Worm (Caenorhabditis elegans) whole organism, L2 larva: ENCODE results near the gene F18A12.7.

Source experiments
- C34F6.9 ChIP-seq: fragments of 150-350 bp; optimal IDR thresholded peaks from 2 replicates; lab custom pipeline; 2014; ENCODE audit warnings: missing biosample characterization, missing genetic modification characterization
- F13H6.1 ChIP-seq: sonication (generic microtip); optimal IDR thresholded peaks from 2 replicates; lab custom pipeline; 2016; ENCODE audit warnings: missing genetic modification characterization, missing compliant biosample characterization
- R02D3.7 ChIP-seq: fragments of 150-350 bp; optimal IDR thresholded peaks from 2 replicates; lab custom pipeline; 2014; ENCODE audit warnings: missing biosample characterization, missing genetic modification characterization
- ZK546.5 ChIP-seq: sonication (generic microtip); optimal IDR thresholded peaks from 2 replicates; lab custom pipeline; 2017; ENCODE audit warnings: missing biosample characterization, missing genetic modification characterization
- alr-1 ChIP-seq: fragments of 150-350 bp; optimal IDR thresholded peaks from 2 replicates; lab custom pipeline; 2014; ENCODE audit warnings: missing biosample characterization, missing genetic modification characterization
- aly-2 ChIP-seq: fragments of 150-350 bp; optimal IDR thresholded peaks from 2 replicates; lab custom pipeline; 2014; ENCODE audit warnings: missing biosample characterization, missing genetic modification characterization
- ama-1 ChIP-seq: fragments of 150-350 bp; optimal IDR thresholded peaks from 2 replicates; lab custom pipeline; 2018; ENCODE audit warnings: inconsistent platforms
- crh-2 ChIP-seq: sonication (generic microtip); optimal IDR thresholded peaks from 2 replicates; lab custom pipeline; 2017; ENCODE audit warnings: missing biosample characterization, missing genetic modification characterization
- elt-1 ChIP-seq: fragments of 150-350 bp; optimal IDR thresholded peaks from 2 replicates; lab custom pipeline; 2014; ENCODE audit warnings: missing biosample characterization, missing genetic modification characterization
- elt-3 ChIP-seq: sonication (generic microtip); optimal IDR thresholded peaks from 2 replicates; lab custom pipeline; 2017; ENCODE audit warnings: missing biosample characterization, missing genetic modification characterization
- fos-1 ChIP-seq: fragments of 150-350 bp; optimal IDR thresholded peaks from 2 replicates; lab custom pipeline; 2014; ENCODE audit warnings: missing biosample characterization, missing genetic modification characterization
- lin-11 ChIP-seq: fragments of 150-350 bp; sonication (generic microtip); optimal IDR thresholded peaks from 2 replicates; lab custom pipeline; 2014; ENCODE audit warnings: missing biosample characterization, missing genetic modification characterization, inconsistent platforms, mixed read lengths
- lsy-2 ChIP-seq, 2 experiments: fragments of 150-350 bp in 1 of 2; sonication (generic microtip) in 1 of 2; optimal IDR thresholded peaks; 2 replicates each; lab custom pipeline; 2014 to 2017; ENCODE audit warnings: missing biosample characterization in 2 of 2, missing genetic modification characterization in 2 of 2
- mbf-1 ChIP-seq: sonication (generic microtip); optimal IDR thresholded peaks from 2 replicates; lab custom pipeline; 2017; ENCODE audit warnings: missing biosample characterization, missing genetic modification characterization
- mdl-1 ChIP-seq, 2 experiments: fragments of 150-350 bp in 1 of 2; sonication (generic microtip) in 1 of 2; optimal IDR thresholded peaks; 2 replicates each; lab custom pipeline; 2017; ENCODE audit warnings: missing biosample characterization in 2 of 2, missing genetic modification characterization in 2 of 2
- nhr-11 ChIP-seq: fragments of 150-350 bp; optimal IDR thresholded peaks from 2 replicates; lab custom pipeline; 2014; ENCODE audit warnings: missing biosample characterization, missing genetic modification characterization
- nhr-12 ChIP-seq: fragments of 150-350 bp; optimal IDR thresholded peaks from 2 replicates; lab custom pipeline; 2014; ENCODE audit warnings: missing biosample characterization, missing genetic modification characterization
- nhr-129 ChIP-seq: fragments of 150-350 bp; optimal IDR thresholded peaks from 2 replicates; lab custom pipeline; 2014; ENCODE audit warnings: missing biosample characterization, missing genetic modification characterization
- nhr-21 ChIP-seq: fragments of 150-350 bp; optimal IDR thresholded peaks from 2 replicates; lab custom pipeline; 2014; ENCODE audit warnings: missing biosample characterization, missing genetic modification characterization
- nhr-23 ChIP-seq: fragments of 150-350 bp; optimal IDR thresholded peaks from 2 replicates; lab custom pipeline; 2014; ENCODE audit warnings: missing biosample characterization, missing genetic modification reagents, missing genetic modification characterization
- nhr-237 ChIP-seq: fragments of 150-350 bp; optimal IDR thresholded peaks from 2 replicates; lab custom pipeline; 2014; ENCODE audit warnings: missing biosample characterization, missing genetic modification characterization
- nhr-25 ChIP-seq: fragments of 150-350 bp; sonication (generic microtip); optimal IDR thresholded peaks from 3 replicates; lab custom pipeline; 2014; ENCODE audit warnings: missing biosample characterization, missing genetic modification characterization
- nhr-6 ChIP-seq: fragments of 150-350 bp; optimal IDR thresholded peaks from 2 replicates; lab custom pipeline; 2014; ENCODE audit warnings: missing biosample characterization, missing genetic modification characterization
- nhr-77 ChIP-seq: fragments of 150-350 bp; optimal IDR thresholded peaks from 2 replicates; lab custom pipeline; 2014; ENCODE audit warnings: missing biosample characterization, missing genetic modification characterization
- peb-1 ChIP-seq: fragments of 150-350 bp; optimal IDR thresholded peaks from 2 replicates; lab custom pipeline; 2014; ENCODE audit warnings: missing biosample characterization, missing genetic modification characterization
- skn-1 ChIP-seq: sonication (generic microtip); optimal IDR thresholded peaks from 2 replicates; lab custom pipeline; 2017; ENCODE audit warnings: missing biosample characterization, missing genetic modification characterization
- sma-3 ChIP-seq: sonication (generic microtip); optimal IDR thresholded peaks from 2 replicates; lab custom pipeline; 2016; ENCODE audit warnings: missing genetic modification reagents, missing genetic modification characterization, missing compliant biosample characterization
- sma-9 ChIP-seq, 2 experiments: fragments of 150-350 bp in 1 of 2; sonication (generic microtip) in 1 of 2; optimal IDR thresholded peaks; 2 replicates each; lab custom pipeline; 2014 to 2016; ENCODE audit warnings: missing genetic modification characterization in 2 of 2, mild to moderate bottlenecking in 1 of 2, missing biosample characterization in 1 of 2, missing compliant biosample characterization in 1 of 2, missing genetic modification reagents in 1 of 2, moderate library complexity in 1 of 2
- snpc-4 ChIP-seq: fragments of 150-350 bp; optimal IDR thresholded peaks from 2 replicates; lab custom pipeline; 2014; ENCODE audit warnings: missing biosample characterization, missing genetic modification characterization
- unc-39 ChIP-seq: fragments of 150-350 bp; optimal IDR thresholded peaks from 2 replicates; lab custom pipeline; 2014; ENCODE audit warnings: missing biosample characterization, missing genetic modification characterization
- unc-55 ChIP-seq: fragments of 150-350 bp; sonication (generic microtip); optimal IDR thresholded peaks from 3 replicates; lab custom pipeline; 2014; ENCODE audit warnings: missing biosample characterization, missing genetic modification reagents, missing genetic modification characterization
- unc-62 ChIP-seq: fragments of 150-350 bp; optimal IDR thresholded peaks from 2 replicates; lab custom pipeline; 2014; ENCODE audit warnings: missing biosample characterization, missing genetic modification reagents, missing genetic modification characterization
- zag-1 ChIP-seq: fragments of 150-350 bp; optimal IDR thresholded peaks from 2 replicates; lab custom pipeline; 2014; ENCODE audit warnings: missing biosample characterization, missing genetic modification characterization
- ztf-1 ChIP-seq: fragments of 200-800 bp; sonication (Bioruptor generic); conservative IDR thresholded peaks from 2 replicates; pipeline ENCODE4 v1.3.6; 2022; ENCODE audit warnings: missing genetic modification characterization, missing compliant biosample characterization
- ztf-11 ChIP-seq: sonication (generic microtip); optimal IDR thresholded peaks from 2 replicates; lab custom pipeline; 2017; ENCODE audit warnings: missing biosample characterization, missing genetic modification characterization

The F18A12.7 gene

DNA sequence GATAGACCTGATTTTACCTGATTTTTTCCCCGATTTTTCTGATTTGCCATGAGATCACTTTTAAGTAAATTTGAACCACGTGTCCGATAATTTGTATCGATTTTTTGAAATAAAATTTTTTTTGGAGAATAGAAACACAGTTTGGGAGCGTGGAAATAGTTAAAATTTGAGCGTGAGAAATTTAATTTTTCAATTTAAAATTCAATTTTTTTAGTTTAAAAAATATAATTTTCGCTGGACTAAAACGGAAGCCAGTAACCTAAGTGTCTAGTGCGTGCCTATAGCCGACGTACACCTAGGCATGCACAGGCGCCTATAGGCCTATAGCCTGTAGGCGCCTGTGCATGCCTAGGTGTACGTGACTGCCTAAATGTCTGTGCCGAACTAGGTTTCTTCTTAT is 15.1 kb downstream of the F18A12.7 start, which contains the start of gene nep-9:
Gene nep-9, minus strand, starts transcription at position 101 of the 400 bp plus-strand sequence.
- TF ChIP-seq nhr-23 (no peak), lin-11 (tag; lab: Kevin White, UChicago) (no peak), F13H6.1 (tag; lab: Kevin White, UChicago) (no peak), nhr-129 (tag; lab: Kevin White, UChicago) (no peak), snpc-4 (tag; lab: Kevin White, UChicago) (no peak), skn-1 (no peak), mbf-1 (no peak), lsy-2 (tag; optimal IDR thresholded peaks at IDR 0.05; lab: Kevin White, UChicago) (no peak), ztf-11 (tag; lab: Kevin White, UChicago) (no peak), unc-55 (GFP tag; lab: Kevin White, UChicago) (no peak), unc-62 (no peak), elt-1 (tag; lab: Kevin White, UChicago) (no peak), elt-3 (tag; lab: Kevin White, UChicago) (no peak), nhr-237 (tag; lab: Kevin White, UChicago) (no peak), ztf-1 (GFP tag; lab: Robert Waterston, UW) (no peak), C34F6.9 (tag; lab: Kevin White, UChicago) (no peak), nhr-6 (no peak), fos-1 (tag; lab: Kevin White, UChicago) (no peak)

DNA sequence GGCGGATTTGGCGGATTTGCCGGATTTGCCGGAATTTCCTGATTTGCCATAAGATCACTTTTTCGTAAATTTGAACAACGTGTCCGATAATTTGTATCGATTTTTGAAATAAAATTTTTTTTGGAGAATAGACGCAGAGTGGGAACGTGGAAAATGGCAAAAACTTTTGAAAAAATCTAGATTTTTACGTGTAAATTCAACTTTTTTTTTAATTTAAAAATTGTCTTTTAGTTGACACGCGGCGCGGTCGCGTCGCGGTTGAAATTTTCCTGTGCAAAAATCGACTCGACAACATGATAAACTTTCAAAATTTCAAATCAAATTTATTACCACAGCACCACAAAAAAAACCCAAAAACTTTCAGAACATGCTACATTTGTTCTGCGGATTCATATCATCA is 18.8 kb downstream of the F18A12.7 start, which contains the start of gene nep-20:
Gene nep-20, minus strand, starts transcription at position 101 of the 400 bp plus-strand sequence.
- TF ChIP-seq mdl-1 (tag; optimal IDR thresholded peaks at IDR 0.05; lab: Kevin White, UChicago) (no peak), crh-2 (no peak), ztf-11 (tag; lab: Kevin White, UChicago) (no peak), nhr-23 (no peak), nhr-12 (tag; lab: Kevin White, UChicago) (no peak), nhr-6 (no peak), mbf-1 (no peak), unc-62 (no peak), unc-39 (tag; lab: Kevin White, UChicago) (no peak), nhr-129 (tag; lab: Kevin White, UChicago) (no peak), aly-2 (tag; lab: Kevin White, UChicago) (no peak)
- TF ChIP-seq, all 48 proteins: peak for 0

DNA sequence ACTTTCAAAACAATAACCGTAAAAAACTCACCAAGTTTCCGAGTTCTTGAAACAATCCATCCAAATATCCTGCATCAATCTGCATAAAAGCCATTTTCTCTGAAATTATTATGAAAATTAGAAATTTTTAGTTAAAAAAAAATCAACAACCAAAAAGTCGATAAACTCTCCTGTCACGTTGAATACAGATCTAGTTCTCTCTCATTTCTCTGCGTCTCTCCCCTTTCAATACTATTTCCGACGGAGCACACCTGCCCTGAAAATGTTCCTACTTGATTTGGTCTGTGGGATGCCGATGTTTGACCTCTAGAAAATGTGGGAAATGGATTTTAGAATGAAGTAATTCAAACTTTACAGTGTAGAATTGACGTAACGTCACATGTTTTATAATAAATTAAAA is 26.8 kb downstream of the F18A12.7 start, which contains the start of gene T06D4.6:
Gene T06D4.6, minus strand, starts transcription at position 101 of the 400 bp plus-strand sequence.
- no peak for TF ChIP-seq skn-1
- TF ChIP-seq nhr-25 (tag; lab: Kevin White, UChicago): no peak
- TF ChIP-seq crh-2: no peak
- TF ChIP-seq alr-1: no peak
- no peak for TF ChIP-seq nhr-77 (tag; lab: Kevin White, UChicago)
- TF ChIP-seq nhr-11 (tag; lab: Kevin White, UChicago): no peak
- TF ChIP-seq ztf-1 (GFP tag; lab: Robert Waterston, UW): no peak
- TF ChIP-seq snpc-4 (tag; lab: Kevin White, UChicago): no peak
- TF ChIP-seq nhr-237 (tag; lab: Kevin White, UChicago): no peak
- no peak for TF ChIP-seq ZK546.5 (tag; lab: Kevin White, UChicago)
- TF ChIP-seq ama-1 (lab: Kevin White, UChicago): no peak
- no peak for TF ChIP-seq nhr-12 (tag; lab: Kevin White, UChicago)
- TF ChIP-seq unc-55 (GFP tag; lab: Kevin White, UChicago): no peak
- TF ChIP-seq F13H6.1 (tag; lab: Kevin White, UChicago): no peak
- no peak for TF ChIP-seq mdl-1 (tag; optimal IDR thresholded peaks at IDR 0.05; lab: Kevin White, UChicago)
- no peak for TF ChIP-seq sma-9 (GFP tag; optimal IDR thresholded peaks at IDR 0.05; lab: Kevin White, UChicago)
- no peak for TF ChIP-seq sma-9 (tag; optimal IDR thresholded peaks at IDR 0.05; lab: Kevin White, UChicago)
- no peak for TF ChIP-seq C34F6.9 (tag; lab: Kevin White, UChicago)
- TF ChIP-seq sma-3 (GFP tag; lab: Kevin White, UChicago): no peak
- no peak for TF ChIP-seq lin-11 (tag; lab: Kevin White, UChicago)
- TF ChIP-seq zag-1 (tag; lab: Kevin White, UChicago): no peak

DNA sequence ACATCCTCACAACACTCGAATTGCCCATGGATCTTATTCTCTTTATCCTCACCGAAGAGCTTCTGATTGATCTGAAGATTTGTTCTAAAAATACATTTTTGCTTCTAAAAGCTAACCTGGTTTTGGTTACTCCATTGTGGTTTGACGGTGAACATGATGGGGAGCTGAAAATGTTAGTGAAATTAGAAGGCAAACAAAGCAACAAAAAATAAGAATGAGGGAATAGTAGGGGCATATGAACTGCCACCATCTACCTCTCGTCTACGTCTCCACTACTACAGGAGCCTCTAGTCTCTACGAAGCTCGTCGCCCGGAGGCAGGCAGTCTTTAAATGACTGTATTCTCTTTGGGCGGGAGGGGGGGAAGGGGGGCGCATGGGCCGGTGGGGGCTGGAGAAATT is 28.5 kb downstream of the F18A12.7 start, which contains the start of gene T06D4.2:
Gene T06D4.2, minus strand, starts transcription at position 170 of the 400 bp plus-strand sequence.
- no peak for TF ChIP-seq nhr-237 (tag; lab: Kevin White, UChicago)
- TF ChIP-seq sma-3 (GFP tag; lab: Kevin White, UChicago): no peak
- TF ChIP-seq nhr-23: no peak
- no peak for TF ChIP-seq peb-1 (tag; lab: Kevin White, UChicago)
- no peak for TF ChIP-seq C34F6.9 (tag; lab: Kevin White, UChicago)
- no peak for TF ChIP-seq nhr-21
- TF ChIP-seq R02D3.7: no peak
